Fruit fly (Drosophila melanogaster) whole organism, embryonic: ENCODE data around the gene CG4459.
A peak's percentile ranks its signal among the peaks of the same experiment; 100 is the strongest.

Experiments used
- ATbp ChIP-seq: fragments of 200-800 bp; sonication (Bioruptor generic); optimal IDR thresholded peaks from 2 replicates; lab custom pipeline; 2017; ENCODE audit warnings: missing biosample characterization, mild to moderate bottlenecking, missing genetic modification characterization, missing genetic modification reagents
- Abd-B ChIP-seq: fragments of 200-800 bp; sonication (Bioruptor generic); optimal IDR thresholded peaks from 2 replicates; lab custom pipeline; 2018; ENCODE audit warnings: missing biosample characterization, mild to moderate bottlenecking, missing genetic modification characterization, moderate library complexity
- Ada2b ChIP-seq: fragments of 200-800 bp; sonication (Bioruptor generic); IDR thresholded peaks from 2 replicates; pipeline ENCODE4 v1.3.6; 2022; ENCODE audit warnings: missing biosample characterization, missing genetic modification characterization
- Asciz ChIP-seq: fragments of 200-800 bp; sonication (Bioruptor generic); optimal IDR thresholded peaks from 2 replicates; lab custom pipeline; 2017; ENCODE audit warnings: missing biosample characterization, mild to moderate bottlenecking, missing genetic modification characterization, missing genetic modification reagents
- Bgb ChIP-seq: fragments of 200-800 bp; sonication (Bioruptor generic); IDR thresholded peaks from 2 replicates; pipeline ENCODE4 v1.3.6; 2022; ENCODE audit warnings: missing biosample characterization, missing genetic modification characterization; ENCODE audit not compliant: partially characterized antibody
- CG10959 ChIP-seq: fragments of 200-800 bp; sonication (Bioruptor generic); IDR thresholded peaks from 2 replicates; pipeline ENCODE4 v1.3.6; 2022; ENCODE audit warnings: missing biosample characterization, missing genetic modification characterization
- CG10979 ChIP-seq: fragments of 200-800 bp; sonication (Bioruptor generic); optimal IDR thresholded peaks from 2 replicates; lab custom pipeline; 2018; ENCODE audit warnings: missing biosample characterization, mild to moderate bottlenecking, missing genetic modification characterization, moderate library complexity
- CG13123 ChIP-seq: fragments of 200-800 bp; sonication (Bioruptor generic); optimal IDR thresholded peaks from 2 replicates; lab custom pipeline; 2016; ENCODE audit warnings: missing biosample characterization, missing genetic modification characterization
- CG13775 ChIP-seq: fragments of 200-800 bp; sonication (Bioruptor generic); optimal IDR thresholded peaks from 3 replicates; lab custom pipeline; 2017; ENCODE audit warnings: missing biosample characterization, mild to moderate bottlenecking, missing genetic modification characterization
- CG14860 ChIP-seq: fragments of 200-800 bp; sonication (Bioruptor generic); IDR thresholded peaks from 3 replicates; pipeline ENCODE4 v1.3.6; 2022; ENCODE audit warnings: missing biosample characterization, missing genetic modification characterization; ENCODE audit not compliant: partially characterized antibody
- CG1603 ChIP-seq: fragments of 200-800 bp; sonication (Bioruptor generic); optimal IDR thresholded peaks from 2 replicates; lab custom pipeline; 2019; ENCODE audit warnings: missing biosample characterization, mild to moderate bottlenecking, missing genetic modification characterization, moderate library complexity
- CG16779 ChIP-seq: fragments of 200-800 bp; sonication (Bioruptor generic); IDR thresholded peaks from 2 replicates; pipeline ENCODE4 v1.3.6; 2022; ENCODE audit warnings: missing biosample characterization, missing genetic modification characterization
- CG16863 ChIP-seq: fragments of 200-800 bp; sonication (Bioruptor generic); optimal IDR thresholded peaks from 3 replicates; lab custom pipeline; 2016; ENCODE audit warnings: missing biosample characterization, missing genetic modification characterization
- CG17361 ChIP-seq: fragments of 200-800 bp; sonication (Bioruptor generic); IDR thresholded peaks from 3 replicates; pipeline ENCODE4 v1.3.6; 2022; ENCODE audit warnings: missing biosample characterization, missing genetic modification characterization
- CG18262 ChIP-seq: fragments of 200-800 bp; optimal IDR thresholded peaks from 3 replicates; lab custom pipeline; 2019; ENCODE audit warnings: missing biosample characterization, mild to moderate bottlenecking, missing genetic modification characterization, moderate library complexity
- CG2202 ChIP-seq: fragments of 200-800 bp; sonication (Bioruptor generic); optimal IDR thresholded peaks from 2 replicates; lab custom pipeline; 2018; ENCODE audit warnings: missing biosample characterization, mild to moderate bottlenecking, missing genetic modification characterization
- CG30020 ChIP-seq: fragments of 200-800 bp; optimal IDR thresholded peaks from 2 replicates; lab custom pipeline; 2019; ENCODE audit warnings: missing biosample characterization, mild to moderate bottlenecking, missing genetic modification characterization, moderate library complexity
- CG30403 ChIP-seq: fragments of 200-800 bp; sonication (Bioruptor generic); optimal IDR thresholded peaks from 3 replicates; lab custom pipeline; 2016; ENCODE audit warnings: missing biosample characterization, missing genetic modification characterization
- CG31441 ChIP-seq: fragments of 200-800 bp; sonication (Bioruptor generic); IDR thresholded peaks from 2 replicates; pipeline ENCODE4 v1.3.6; 2022; ENCODE audit warnings: missing biosample characterization, missing genetic modification characterization
- CG34376 ChIP-seq: fragments of 200-800 bp; sonication (Bioruptor generic); optimal IDR thresholded peaks from 2 replicates; lab custom pipeline; 2018; ENCODE audit warnings: missing biosample characterization, mild to moderate bottlenecking, missing genetic modification characterization
- CG42726 ChIP-seq: fragments of 200-800 bp; sonication (Bioruptor generic); IDR thresholded peaks from 2 replicates; pipeline ENCODE4 v1.3.6; 2022; ENCODE audit warnings: missing biosample characterization, missing genetic modification characterization; ENCODE audit not compliant: partially characterized antibody
- CG4282 ChIP-seq: fragments of 200-800 bp; sonication (Bioruptor generic); optimal IDR thresholded peaks from 2 replicates; lab custom pipeline; 2016; ENCODE audit warnings: missing biosample characterization, missing genetic modification characterization
- CG6813 ChIP-seq: fragments of 200-800 bp; sonication (Bioruptor generic); optimal IDR thresholded peaks from 2 replicates; lab custom pipeline; 2017; ENCODE audit warnings: missing biosample characterization, missing genetic modification characterization, mild to moderate bottlenecking, moderate library complexity, missing genetic modification reagents
- CG7786 ChIP-seq: fragments of 200-800 bp; sonication (Bioruptor generic); optimal IDR thresholded peaks from 2 replicates; lab custom pipeline; 2016; ENCODE audit warnings: missing biosample characterization, missing genetic modification characterization
- CG7928 ChIP-seq: fragments of 200-800 bp; sonication (Bioruptor generic); optimal IDR thresholded peaks from 2 replicates; lab custom pipeline; 2017; ENCODE audit warnings: missing biosample characterization, mild to moderate bottlenecking, missing genetic modification characterization
- CG8924 ChIP-seq: fragments of 200-800 bp; optimal IDR thresholded peaks from 3 replicates; lab custom pipeline; 2019; ENCODE audit warnings: missing biosample characterization, mild to moderate bottlenecking, missing genetic modification characterization, moderate library complexity
- CG9727 ChIP-seq: fragments of 200-800 bp; sonication (Bioruptor generic); optimal IDR thresholded peaks from 3 replicates; lab custom pipeline; 2017; ENCODE audit warnings: missing biosample characterization, mild to moderate bottlenecking, missing genetic modification characterization
- CG9876 ChIP-seq: fragments of 200-800 bp; sonication (Bioruptor generic); optimal IDR thresholded peaks from 2 replicates; lab custom pipeline; 2016; ENCODE audit warnings: missing biosample characterization, missing genetic modification characterization
- Gsc ChIP-seq: fragments of 200-800 bp; sonication (Bioruptor generic); IDR thresholded peaks from 2 replicates; pipeline ENCODE4 v1.3.6; 2022; ENCODE audit warnings: missing biosample characterization, missing genetic modification characterization
- HLH54F ChIP-seq: fragments of 200-800 bp; sonication (Bioruptor generic); optimal IDR thresholded peaks from 3 replicates; lab custom pipeline; 2016; ENCODE audit warnings: missing biosample characterization, missing genetic modification characterization
- Lim3 ChIP-seq: fragments of 200-800 bp; sonication (Bioruptor generic); IDR thresholded peaks from 2 replicates; pipeline ENCODE4 v1.3.6; 2022; ENCODE audit warnings: missing biosample characterization, missing genetic modification characterization
- Med ChIP-seq: fragments of 200-800 bp; sonication (Bioruptor generic); peaks from one replicate; lab custom pipeline; 2016; ENCODE audit warnings: missing biosample characterization, missing genetic modification characterization, mild to moderate bottlenecking, inconsistent platforms, moderate library complexity
- Neu2 ChIP-seq: fragments of 200-800 bp; sonication (Bioruptor generic); optimal IDR thresholded peaks from 3 replicates; lab custom pipeline; 2016; ENCODE audit warnings: missing biosample characterization, missing genetic modification characterization, borderline replicate concordance
- Opbp ChIP-seq: fragments of 200-800 bp; sonication (Bioruptor generic); IDR thresholded peaks from 3 replicates; pipeline ENCODE4 v1.3.6; 2022; ENCODE audit warnings: missing biosample characterization, missing genetic modification characterization; ENCODE audit not compliant: partially characterized antibody
- Pdp1 ChIP-seq, 2 experiments: fragments of 200-800 bp; sonication (Bioruptor generic); optimal IDR thresholded peaks; 3 replicates each; lab custom pipeline; 2016; ENCODE audit warnings: missing biosample characterization in 2 of 2, missing genetic modification characterization in 2 of 2, mild to moderate bottlenecking in 1 of 2, moderate library complexity in 1 of 2
- Ravus ChIP-seq: fragments of 200-800 bp; sonication (Bioruptor generic); IDR thresholded peaks from 2 replicates; pipeline ENCODE4 v1.3.6; 2022; ENCODE audit warnings: missing biosample characterization, missing genetic modification characterization
- Six4 ChIP-seq: fragments of 200-800 bp; sonication (Bioruptor generic); optimal IDR thresholded peaks from 2 replicates; lab custom pipeline; 2016; ENCODE audit warnings: missing biosample characterization, missing genetic modification characterization
- ato ChIP-seq: fragments of 200-800 bp; sonication (Bioruptor generic); IDR thresholded peaks from 2 replicates; pipeline ENCODE4 v1.3.6; 2022; ENCODE audit warnings: missing biosample characterization, missing genetic modification characterization; ENCODE audit not compliant: partially characterized antibody
- cas ChIP-seq: fragments of 200-800 bp; sonication (Bioruptor generic); IDR thresholded peaks from 2 replicates; pipeline ENCODE4 v1.3.6; 2022; ENCODE audit warnings: missing biosample characterization, missing genetic modification characterization
- chif ChIP-seq, 2 experiments: fragments of 200-800 bp; sonication (Bioruptor generic); optimal IDR thresholded peaks; 3 replicates each; lab custom pipeline; 2016; ENCODE audit warnings: missing biosample characterization in 2 of 2, missing genetic modification characterization in 2 of 2
- dysf ChIP-seq: fragments of 200-800 bp; sonication (Bioruptor generic); IDR thresholded peaks from 3 replicates; pipeline ENCODE4 v1.3.6; 2022; ENCODE audit warnings: missing biosample characterization, missing genetic modification characterization
- gcm2 ChIP-seq: fragments of 200-800 bp; sonication (Bioruptor generic); optimal IDR thresholded peaks from 2 replicates; lab custom pipeline; 2016; ENCODE audit warnings: missing biosample characterization, missing genetic modification characterization
- her ChIP-seq: fragments of 200-800 bp; sonication (Bioruptor generic); optimal IDR thresholded peaks from 2 replicates; lab custom pipeline; 2016; ENCODE audit warnings: missing biosample characterization, missing genetic modification characterization
- hkb ChIP-seq, 2 experiments: fragments of 200-800 bp in 1 of 2; fragments of >200 bp in 1 of 2; sonication (Bioruptor generic) in 1 of 2; IDR thresholded peaks in 1 of 2; optimal IDR thresholded peaks in 1 of 2; 2 replicates each; pipeline versions ENCODE4 v1.3.6 to Lab custom; 2017 to 2022; ENCODE audit warnings: missing biosample characterization in 1 of 2, missing genetic modification characterization in 1 of 2
- lola ChIP-seq, 3 experiments: fragments of >200 bp in 2 of 3; fragments of 200-800 bp in 1 of 3; sonication (Bioruptor generic) in 1 of 3; optimal IDR thresholded peaks; 2 replicates each; lab custom pipeline; 2017 to 2019; ENCODE audit warnings: missing biosample characterization in 3 of 3, missing genetic modification characterization in 3 of 3, mild to moderate bottlenecking in 1 of 3, moderate library complexity in 1 of 3
- mld ChIP-seq: fragments of 200-800 bp; sonication (Bioruptor generic); IDR thresholded peaks from 3 replicates; pipeline ENCODE4 v1.3.6; 2022; ENCODE audit warnings: missing biosample characterization, missing genetic modification characterization; ENCODE audit not compliant: partially characterized antibody
- stc ChIP-seq: fragments of 200-800 bp; sonication (Bioruptor generic); IDR thresholded peaks from 2 replicates; pipeline ENCODE4 v1.3.6; 2022; ENCODE audit warnings: missing biosample characterization, missing genetic modification characterization
- zen ChIP-seq: fragments of 200-800 bp; sonication (Bioruptor generic); optimal IDR thresholded peaks from 3 replicates; lab custom pipeline; 2018; ENCODE audit warnings: missing biosample characterization, mild to moderate bottlenecking, missing genetic modification characterization, moderate library complexity

CG4459 gene

dm6 chr3R:19905932-19906439 lies 22.5 kb downstream of the CG4459 start (continued):
- TF ChIP-seq CG2202 (tag; lab: Kevin White, UChicago) (peak; percentile 28), CG6813 (GFP tag; lab: Kevin White, UChicago) (peak; percentile 66), mld (GFP tag; lab: Robert Waterston, UW) (no peak), CG9876 (GFP tag; lab: Kevin White, UChicago) (peak; percentile 56), lola (GFP tag; optimal IDR thresholded peaks at IDR 0.05; lab: Kevin White, UChicago) (peak in 1 of 3 experiments; percentile 38), Asciz (peak; percentile 50), CG16779 (peak; percentile 75; the same call in 1 of the 2 replicates), CG9727 (GFP tag; lab: Kevin White, UChicago) (peak; percentile 68), zen (tag; lab: Kevin White, UChicago) (peak; percentile 41), Ada2b (GFP tag; lab: Robert Waterston, UW) (peak; percentile 78), Lim3 (GFP tag; lab: Robert Waterston, UW) (peak; percentile 46; the same call in 1 of the 2 replicates), CG14860 (GFP tag; lab: Robert Waterston, UW) (no peak), cas (GFP tag; lab: Robert Waterston, UW) (peak; percentile 49; the same call in 1 of the 2 replicates), CG18262 (tag; lab: Kevin White, UChicago) (peak; percentile 72), CG13123 (GFP tag; lab: Kevin White, UChicago) (peak; percentile 70), CG42726 (GFP tag; lab: Robert Waterston, UW) (no peak), chif (GFP tag; optimal IDR thresholded peaks at IDR 0.05; lab: Kevin White, UChicago) (peak; percentile 73 to 80), Abd-B (GFP tag; lab: Kevin White, UChicago) (peak; percentile 78), hkb (optimal IDR thresholded peaks at IDR 0.05; lab: Kevin White, UChicago) (no peak), hkb (GFP tag; IDR thresholded peaks at IDR 0.05; lab: Robert Waterston, UW) (peak; percentile 78), Med (GFP tag; lab: Kevin White, UChicago) (peak; percentile 92), CG8924 (tag; lab: Kevin White, UChicago) (peak; percentile 70), CG7928 (GFP tag; lab: Kevin White, UChicago) (no peak), CG30020 (tag; lab: Kevin White, UChicago) (no peak), ATbp (GFP tag; lab: Kevin White, UChicago) (peak; percentile 78), CG17361 (GFP tag; lab: Robert Waterston, UW) (peak; percentile 70), CG31441 (GFP tag; lab: Robert Waterston, UW) (peak; percentile 82), CG7786 (GFP tag; lab: Kevin White, UChicago) (peak; percentile 85), CG16863 (GFP tag; lab: Kevin White, UChicago) (peak; percentile 82), CG34376 (peak; percentile 44), Pdp1 (GFP tag; optimal IDR thresholded peaks at IDR 0.05; lab: Kevin White, UChicago) (peak; percentile 65 to 74), Bgb (GFP tag; lab: Robert Waterston, UW) (no peak), CG13775 (GFP tag; lab: Kevin White, UChicago) (peak; percentile 74), HLH54F (GFP tag; lab: Kevin White, UChicago) (peak; percentile 83), Six4 (GFP tag; lab: Kevin White, UChicago) (peak; percentile 26), CG4282 (GFP tag; lab: Kevin White, UChicago) (peak; percentile 69), CG10979 (tag; lab: Kevin White, UChicago) (peak; percentile 62), Opbp (GFP tag; lab: Robert Waterston, UW) (no peak), gcm2 (GFP tag; lab: Kevin White, UChicago) (peak; percentile 64), Ravus (no peak; the same call in 1 of the 2 replicates), CG1603 (peak; percentile 87), stc (GFP tag; lab: Robert Waterston, UW) (peak; percentile 81), Neu2 (GFP tag; lab: Kevin White, UChicago) (no peak), CG30403 (GFP tag; lab: Kevin White, UChicago) (peak; percentile 77), her (GFP tag; lab: Kevin White, UChicago) (peak; percentile 68), CG10959 (GFP tag; lab: Robert Waterston, UW) (peak; percentile 29; the same call in 1 of the 2 replicates), Gsc (GFP tag; lab: Robert Waterston, UW) (peak; percentile 72), dysf (peak; percentile 91), ato (GFP tag; lab: Robert Waterston, UW) (no peak)
